Worm (Caenorhabditis elegans): ENCODE data around the gene R05H10.1.

Gene R05H10.1

ce11 chrII:14804259-14804899 lies 47.2 kb upstream of the R05H10.1 start, which contains the start of gene W01D2.3 (continued):
- TF ChIP-seq zip-11 (GFP tag; IDR thresholded peaks at IDR 0.05) (no peak), lin-15B (tag; optimal IDR thresholded peaks at IDR 0.05) (no peak), F49E8.2 (tag; optimal IDR thresholded peaks at IDR 0.05; ENCODE audit: borderline replicate concordance) (peak; percentile 21), nhr-6 (tag; optimal IDR thresholded peaks at IDR 0.05) (peak; percentile 46), lin-1 (GFP tag; IDR thresholded peaks at IDR 0.05) (peak; percentile 78), fkh-10 (GFP tag; optimal IDR thresholded peaks at IDR 0.05) (no peak), aha-1 (tag) (peak; percentile 14), ceh-20 (GFP tag; IDR thresholded peaks at IDR 0.05) (no peak; the same call in 1 of the 2 replicates), lin-39 (tag; optimal IDR thresholded peaks at IDR 0.05) (no peak), dmd-6 (GFP tag; IDR thresholded peaks at IDR 0.05) (peak; percentile 65), Y75B8A.6 (GFP tag; IDR thresholded peaks at IDR 0.05) (no peak), zfp-2 (tag; optimal IDR thresholded peaks at IDR 0.05) (peak; percentile 29), daf-8 (GFP tag; IDR thresholded peaks at IDR 0.05) (no peak), saeg-2 (GFP tag; IDR thresholded peaks at IDR 0.05) (peak; percentile 71; the same call in 1 of the 2 replicates), unc-130 (GFP tag; optimal IDR thresholded peaks at IDR 0.05) (no peak), dmd-9 (GFP tag; IDR thresholded peaks at IDR 0.05) (peak; percentile 53; the same call in 1 of the 2 replicates), spr-1 (tag; optimal IDR thresholded peaks at IDR 0.05) (peak; percentile 94), ceh-62 (tag; optimal IDR thresholded peaks at IDR 0.05) (peak; percentile 23), zfp-3 (GFP tag; conservative IDR thresholded peaks at IDR 0.05) (0 out of 2 replicates have a peak, but pooled peaks have one; percentile 51), nhr-11 (tag; optimal IDR thresholded peaks at IDR 0.05) (no peak), F26F4.8 (GFP tag; conservative IDR thresholded peaks at IDR 0.05) (peak; percentile 4; the same call in 1 of the 2 replicates), hlh-11 (tag; optimal IDR thresholded peaks at IDR 0.05) (peak; percentile 69), ceh-28 (tag; optimal IDR thresholded peaks at IDR 0.05) (peak; percentile 35), ZK337.2 (GFP tag; IDR thresholded peaks at IDR 0.05) (peak; percentile 61; the same call in 1 of the 2 replicates), ZK546.5 (tag; optimal IDR thresholded peaks at IDR 0.05) (no peak), spr-3 (GFP tag; optimal IDR thresholded peaks at IDR 0.05) (peak; percentile 87), ztf-11 (tag; optimal IDR thresholded peaks at IDR 0.05) (no peak), Y5F2A.4 (GFP tag; optimal IDR thresholded peaks at IDR 0.05) (peak; percentile 49), rbr-2 (tag; optimal IDR thresholded peaks at IDR 0.05) (peak; percentile 81), attf-4 (tag; optimal IDR thresholded peaks at IDR 0.05) (no peak), nhr-41 (GFP tag; IDR thresholded peaks at IDR 0.05) (peak; percentile 17; the same call in 1 of the 2 replicates), D1046.2 (GFP tag; IDR thresholded peaks at IDR 0.05) (peak; percentile 71; the same call in 1 of the 2 replicates), egl-27 (tag; optimal IDR thresholded peaks at IDR 0.05) (no peak), mep-1 (tag; optimal IDR thresholded peaks at IDR 0.05) (peak; percentile 80), madf-5 (GFP tag; IDR thresholded peaks at IDR 0.05) (0 out of 4 replicates have a peak, but pooled peaks have one; percentile 42 to 56), ces-1 (GFP tag; optimal IDR thresholded peaks at IDR 0.05) (no peak), ctbp-1 (GFP tag; IDR thresholded peaks at IDR 0.05) (peak; percentile 78), zag-1 (tag; optimal IDR thresholded peaks at IDR 0.05) (no peak), F37D6.2 (tag; optimal IDR thresholded peaks at IDR 0.05) (peak; percentile 76), nhr-25 (tag; optimal IDR thresholded peaks at IDR 0.05; ENCODE audit: borderline replicate concordance, insufficient read depth) (peak; percentile 86), mdl-1 (tag; optimal IDR thresholded peaks at IDR 0.05) (no peak), unc-62 (GFP tag; optimal IDR thresholded peaks at IDR 0.05 in 1 of 2) (peak in 1 of 2 experiments; percentile 93), unc-62 (tag; optimal IDR thresholded peaks at IDR 0.05) (no peak), jun-1 (tag; optimal IDR thresholded peaks at IDR 0.05) (no peak), mxl-3 (GFP tag; optimal IDR thresholded peaks at IDR 0.05) (peak; percentile 69), Y105C5A.15 (GFP tag; IDR thresholded peaks at IDR 0.05) (0 out of 2 replicates have a peak, but pooled peaks have one; percentile 23), lin-38 (GFP tag; IDR thresholded peaks at IDR 0.05) (peak; percentile 79), arid-1 (GFP tag; conservative IDR thresholded peaks at IDR 0.05) (peak; percentile 62; the same call in 1 of the 2 replicates), ztf-7 (tag; optimal IDR thresholded peaks at IDR 0.05) (peak; percentile 60), F44E2.7 (GFP tag; IDR thresholded peaks at IDR 0.05) (no peak), nhr-48 (tag; optimal IDR thresholded peaks at IDR 0.05) (peak; percentile 78)
